Fruit fly (Drosophila melanogaster) whole organism, prepupa: ENCODE measurements around the gene CG5181.

Experiments used
- Blimp-1 ChIP-seq: fragments of 200-800 bp; sonication (Bioruptor generic); optimal IDR thresholded peaks from 3 replicates; lab custom pipeline; 2017; ENCODE audit warnings: missing biosample characterization, missing genetic modification characterization, mild to moderate bottlenecking, moderate library complexity, missing genetic modification reagents
- CG10631 ChIP-seq: fragments of 200-800 bp; sonication (Bioruptor generic); optimal IDR thresholded peaks from 2 replicates; lab custom pipeline; 2016; ENCODE audit warnings: missing biosample characterization, missing genetic modification characterization
- CG11762 ChIP-seq: fragments of 200-800 bp; sonication (Bioruptor generic); optimal IDR thresholded peaks from 3 replicates; lab custom pipeline; 2016; ENCODE audit warnings: missing biosample characterization, missing genetic modification characterization; ENCODE audit not compliant: insufficient read depth
- CG11902 ChIP-seq: fragments of 200-800 bp; sonication (Bioruptor generic); optimal IDR thresholded peaks from 3 replicates; lab custom pipeline; 2016; ENCODE audit warnings: missing biosample characterization, missing genetic modification characterization
- CG15336 ChIP-seq: fragments of 200-800 bp; sonication (Bioruptor generic); IDR thresholded peaks from 2 replicates; pipeline ENCODE4 v1.3.6; 2022; ENCODE audit warnings: missing biosample characterization, missing genetic modification characterization
- CG1621 ChIP-seq: fragments of 200-800 bp; sonication (Bioruptor generic); optimal IDR thresholded peaks from 3 replicates; lab custom pipeline; 2018; ENCODE audit warnings: missing biosample characterization, mild to moderate bottlenecking, missing genetic modification characterization
- CG16779 ChIP-seq: fragments of 200-800 bp; sonication (Bioruptor generic); optimal IDR thresholded peaks from 3 replicates; lab custom pipeline; 2017; ENCODE audit warnings: missing biosample characterization, mild to moderate bottlenecking, missing genetic modification characterization
- CG3032 ChIP-seq: fragments of 200-800 bp; optimal IDR thresholded peaks from 2 replicates; lab custom pipeline; 2019; ENCODE audit warnings: missing biosample characterization, mild to moderate bottlenecking, missing genetic modification characterization, moderate library complexity
- CG31627 ChIP-seq: fragments of 200-800 bp; sonication (Bioruptor generic); optimal IDR thresholded peaks from 3 replicates; lab custom pipeline; 2016; ENCODE audit warnings: missing biosample characterization, missing genetic modification characterization
- CG32006 ChIP-seq: fragments of 200-800 bp; sonication (Bioruptor generic); optimal IDR thresholded peaks from 3 replicates; lab custom pipeline; 2017; ENCODE audit warnings: missing biosample characterization, mild to moderate bottlenecking, missing genetic modification characterization
- CG34406 ChIP-seq: fragments of 200-800 bp; sonication (Bioruptor generic); optimal IDR thresholded peaks from 3 replicates; lab custom pipeline; 2016; ENCODE audit warnings: missing biosample characterization, missing genetic modification characterization
- CG3919 ChIP-seq: fragments of 200-800 bp; sonication (Bioruptor generic); optimal IDR thresholded peaks from 3 replicates; lab custom pipeline; 2016; ENCODE audit warnings: missing biosample characterization, missing genetic modification characterization
- CG4318 ChIP-seq: fragments of 200-800 bp; sonication (Bioruptor generic); optimal IDR thresholded peaks from 3 replicates; lab custom pipeline; 2017; ENCODE audit warnings: missing biosample characterization, mild to moderate bottlenecking, missing genetic modification characterization
- CG6276 ChIP-seq: fragments of 200-800 bp; sonication (Bioruptor generic); optimal IDR thresholded peaks from 2 replicates; lab custom pipeline; 2017; ENCODE audit warnings: missing biosample characterization, mild to moderate bottlenecking, missing genetic modification characterization
- CG6792 ChIP-seq: fragments of 200-800 bp; sonication (Bioruptor generic); optimal IDR thresholded peaks from 3 replicates; lab custom pipeline; 2016; ENCODE audit warnings: missing biosample characterization, missing genetic modification characterization
- CG6808 ChIP-seq: fragments of 200-800 bp; sonication (Bioruptor generic); optimal IDR thresholded peaks from 3 replicates; lab custom pipeline; 2017; ENCODE audit warnings: missing biosample characterization, missing genetic modification characterization, mild to moderate bottlenecking, moderate library complexity, missing genetic modification reagents
- CG6854 ChIP-seq: fragments of 200-800 bp; sonication (Bioruptor generic); optimal IDR thresholded peaks from 2 replicates; lab custom pipeline; 2017; ENCODE audit warnings: missing biosample characterization, mild to moderate bottlenecking, missing genetic modification characterization
- CG7368 ChIP-seq: fragments of 200-800 bp; sonication (Bioruptor generic); optimal IDR thresholded peaks from 3 replicates; lab custom pipeline; 2016; ENCODE audit warnings: missing biosample characterization, missing genetic modification characterization
- CG8119 ChIP-seq: fragments of 200-800 bp; sonication (Bioruptor generic); IDR thresholded peaks from 3 replicates; pipeline ENCODE4 v1.3.6; 2022; ENCODE audit warnings: missing biosample characterization, missing genetic modification characterization
- CG8319 ChIP-seq: fragments of 200-800 bp; sonication (Bioruptor generic); optimal IDR thresholded peaks from 3 replicates; lab custom pipeline; 2016; ENCODE audit warnings: missing biosample characterization, missing genetic modification characterization
- CG8632 ChIP-seq: fragments of 200-800 bp; sonication (Bioruptor generic); optimal IDR thresholded peaks from 3 replicates; lab custom pipeline; 2016; ENCODE audit warnings: missing biosample characterization, missing genetic modification characterization
- CG9139 ChIP-seq: fragments of 200-800 bp; sonication (Bioruptor generic); optimal IDR thresholded peaks from 3 replicates; lab custom pipeline; 2017; ENCODE audit warnings: missing biosample characterization, mild to moderate bottlenecking, missing genetic modification characterization
- Eip75B ChIP-seq: fragments of 200-800 bp; sonication (Bioruptor generic); optimal IDR thresholded peaks from 3 replicates; lab custom pipeline; 2016; ENCODE audit warnings: missing biosample characterization, missing genetic modification characterization
- Eip93F ChIP-seq: fragments of 200-800 bp; sonication (Bioruptor generic); optimal IDR thresholded peaks from 2 replicates; lab custom pipeline; 2016; ENCODE audit warnings: missing biosample characterization, mild to moderate bottlenecking, missing genetic modification characterization
- Ets21C ChIP-seq: fragments of 200-800 bp; sonication (Bioruptor generic); optimal IDR thresholded peaks from 3 replicates; lab custom pipeline; 2016; ENCODE audit warnings: missing biosample characterization, missing genetic modification characterization
- Ets96B ChIP-seq: fragments of 200-800 bp; optimal IDR thresholded peaks from 2 replicates; lab custom pipeline; 2019; ENCODE audit warnings: missing biosample characterization, mild to moderate bottlenecking, missing genetic modification characterization, moderate library complexity
- Gug ChIP-seq: fragments of 200-800 bp; sonication (Bioruptor generic); IDR thresholded peaks from 2 replicates; pipeline ENCODE4 v1.3.6; 2022; ENCODE audit warnings: missing biosample characterization, missing genetic modification characterization
- Hr4 ChIP-seq: fragments of 200-800 bp; sonication (Bioruptor generic); optimal IDR thresholded peaks from 3 replicates; lab custom pipeline; 2016; ENCODE audit warnings: missing biosample characterization, missing genetic modification characterization
- Lpt ChIP-seq: fragments of 200-800 bp; sonication (Bioruptor generic); optimal IDR thresholded peaks from 3 replicates; lab custom pipeline; 2016; ENCODE audit warnings: missing biosample characterization, missing genetic modification characterization
- Smox ChIP-seq: fragments of 200-800 bp; sonication (Bioruptor generic); optimal IDR thresholded peaks from 3 replicates; lab custom pipeline; 2016; ENCODE audit warnings: missing biosample characterization, missing genetic modification characterization
- Sox102F ChIP-seq: fragments of 200-800 bp; sonication (Bioruptor generic); optimal IDR thresholded peaks from 2 replicates; lab custom pipeline; 2016; ENCODE audit warnings: missing biosample characterization, mild to moderate bottlenecking, missing genetic modification characterization
- Sox15 ChIP-seq: fragments of 200-800 bp; sonication (Bioruptor generic); optimal IDR thresholded peaks from 3 replicates; lab custom pipeline; 2016; ENCODE audit warnings: missing biosample characterization, missing genetic modification characterization
- achi ChIP-seq: fragments of 200-800 bp; sonication (Bioruptor generic); optimal IDR thresholded peaks from 3 replicates; lab custom pipeline; 2016; ENCODE audit warnings: missing biosample characterization, missing genetic modification characterization
- acj6 ChIP-seq: fragments of 200-800 bp; sonication (Bioruptor generic); optimal IDR thresholded peaks from 3 replicates; lab custom pipeline; 2016; ENCODE audit warnings: missing biosample characterization, missing genetic modification characterization
- cyc ChIP-seq: fragments of 200-800 bp; sonication (Bioruptor generic); optimal IDR thresholded peaks from 3 replicates; lab custom pipeline; 2016; ENCODE audit warnings: missing biosample characterization, missing genetic modification characterization
- dac ChIP-seq: fragments of 200-800 bp; sonication (Bioruptor generic); optimal IDR thresholded peaks from 2 replicates; lab custom pipeline; 2017; ENCODE audit warnings: missing biosample characterization, mild to moderate bottlenecking, missing genetic modification characterization
- eg ChIP-seq: fragments of 200-800 bp; sonication (Bioruptor generic); IDR thresholded peaks from 3 replicates; pipeline ENCODE4 v1.3.6; 2022; ENCODE audit warnings: missing biosample characterization, missing genetic modification characterization
- fd85E ChIP-seq: fragments of 200-800 bp; sonication (Bioruptor generic); optimal IDR thresholded peaks from 3 replicates; lab custom pipeline; 2016; ENCODE audit warnings: missing biosample characterization, missing genetic modification characterization
- fkh ChIP-seq: fragments of 200-800 bp; sonication (Bioruptor generic); optimal IDR thresholded peaks from 3 replicates; lab custom pipeline; 2017; ENCODE audit warnings: missing biosample characterization, mild to moderate bottlenecking, missing genetic modification characterization, moderate library complexity
- lz ChIP-seq: fragments of 200-800 bp; sonication (Bioruptor generic); optimal IDR thresholded peaks from 3 replicates; lab custom pipeline; 2016; ENCODE audit warnings: missing biosample characterization, missing genetic modification characterization
- net ChIP-seq: fragments of 200-800 bp; sonication (Bioruptor generic); optimal IDR thresholded peaks from 3 replicates; lab custom pipeline; 2016; ENCODE audit warnings: missing biosample characterization, missing genetic modification characterization
- pdm3 ChIP-seq: fragments of 200-800 bp; sonication (Bioruptor generic); optimal IDR thresholded peaks from 3 replicates; lab custom pipeline; 2016; ENCODE audit warnings: missing biosample characterization, missing genetic modification characterization
- salr ChIP-seq, 2 experiments: fragments of 200-800 bp; sonication (Bioruptor generic); optimal IDR thresholded peaks; 3 replicates each; lab custom pipeline; 2016 to 2018; ENCODE audit warnings: missing biosample characterization in 2 of 2, missing genetic modification characterization in 2 of 2, mild to moderate bottlenecking in 1 of 2
- svp ChIP-seq: fragments of 200-800 bp; sonication (Bioruptor generic); peaks from one replicate; lab custom pipeline; 2016; ENCODE audit warnings: missing biosample characterization, missing genetic modification characterization
- topi ChIP-seq: fragments of 200-800 bp; sonication (Bioruptor generic); optimal IDR thresholded peaks from 3 replicates; lab custom pipeline; 2016; ENCODE audit warnings: missing biosample characterization, missing genetic modification characterization
- vri ChIP-seq: fragments of 200-800 bp; sonication (Bioruptor generic); optimal IDR thresholded peaks from 3 replicates; lab custom pipeline; 2016; ENCODE audit warnings: missing biosample characterization, mild to moderate bottlenecking, missing genetic modification characterization

Gene CG5181

DNA sequence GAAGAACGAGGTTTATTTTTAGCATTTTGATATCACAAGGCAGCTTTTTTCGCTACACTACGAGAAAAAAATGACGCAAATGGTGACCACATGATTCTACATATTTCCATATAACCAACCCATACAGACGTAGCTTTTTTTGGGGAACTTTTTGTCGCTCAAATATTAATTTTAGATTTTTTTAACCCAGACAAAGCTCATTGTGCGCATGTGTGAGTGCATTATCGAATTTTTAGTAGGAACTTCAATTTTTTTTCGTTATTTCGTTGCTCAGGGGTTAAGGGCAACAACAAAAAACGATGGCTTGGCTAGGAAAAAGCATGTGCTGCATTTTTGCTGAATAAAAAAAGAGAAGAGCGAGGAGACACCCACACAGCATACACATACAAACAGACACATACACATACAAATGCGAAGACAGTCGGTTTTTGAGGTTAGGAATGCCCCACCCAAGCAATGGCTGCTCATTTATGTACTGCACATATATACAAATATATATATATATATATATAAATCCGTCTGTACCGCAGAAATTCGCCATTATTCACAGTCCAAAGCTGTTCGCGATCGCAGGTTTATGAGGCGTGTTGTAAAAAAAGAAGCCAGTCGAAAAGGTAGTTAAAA is 14.8 kb upstream of the CG5181 start (continued):
- peak; percentile 69 for TF ChIP-seq CG10631 (GFP tag; lab: Kevin White, UChicago)
- no peak for TF ChIP-seq CG7368 (GFP tag; lab: Kevin White, UChicago)
- TF ChIP-seq fkh (GFP tag; lab: Kevin White, UChicago), result no peak
- peak; percentile 40 for TF ChIP-seq acj6
- TF ChIP-seq CG8119 (GFP tag; lab: Robert Waterston, UW), result peak; percentile 41; the same call in 1 of the 3 replicates
- no peak for TF ChIP-seq CG11902 (GFP tag; lab: Kevin White, UChicago)
- TF ChIP-seq Lpt (GFP tag; lab: Kevin White, UChicago), result no peak
- peak; percentile 13 for TF ChIP-seq Smox
- TF ChIP-seq CG3032, result peak; percentile 53
- TF ChIP-seq topi (GFP tag; lab: Kevin White, UChicago), result peak; percentile 42
- peak; percentile 36 for TF ChIP-seq CG6792
- TF ChIP-seq CG8319 (GFP tag; lab: Kevin White, UChicago), result peak; percentile 4
- TF ChIP-seq CG31627 (GFP tag; lab: Kevin White, UChicago), result peak; percentile 55
- peak; percentile 50 for TF ChIP-seq lz (GFP tag; lab: Kevin White, UChicago)
- no peak for TF ChIP-seq CG9139
- no peak for TF ChIP-seq CG6276 (GFP tag; lab: Kevin White, UChicago)
- TF ChIP-seq pdm3 (GFP tag; lab: Kevin White, UChicago), result peak; percentile 61
- no peak for TF ChIP-seq CG11762 (GFP tag; lab: Kevin White, UChicago)
- TF ChIP-seq cyc (GFP tag; lab: Kevin White, UChicago), result peak; percentile 35
- TF ChIP-seq svp (GFP tag; lab: Kevin White, UChicago), result peak; percentile 80
- TF ChIP-seq, all 60 proteins: peak for 42

DNA sequence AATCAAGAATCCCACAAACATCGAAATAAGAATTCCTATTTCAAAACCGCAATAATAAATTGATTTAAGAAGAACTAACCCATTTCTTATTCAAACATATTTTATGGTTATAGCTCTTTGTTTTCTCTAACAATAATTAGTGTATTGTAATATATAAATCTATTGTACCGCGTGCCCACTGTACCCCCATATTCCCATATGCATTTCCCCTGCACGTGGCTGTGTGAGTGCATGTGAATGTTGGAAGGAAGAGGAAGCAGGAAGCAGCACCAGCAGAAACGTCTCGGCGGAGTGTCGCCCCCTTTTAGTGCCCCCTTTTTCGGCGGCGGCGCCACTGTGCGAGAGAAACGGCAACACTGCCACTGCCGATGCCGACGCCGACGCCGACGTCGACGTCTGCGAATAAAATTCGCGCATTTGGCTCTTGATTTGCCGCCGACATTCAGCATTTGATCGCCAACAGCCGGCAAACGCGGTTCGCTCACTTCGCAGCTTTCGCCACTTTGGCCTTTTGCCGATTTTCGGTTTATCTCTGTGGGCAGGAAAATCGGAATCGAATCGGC is 13.8 kb upstream of the CG5181 start:
- TF ChIP-seq CG8319 (GFP tag; lab: Kevin White, UChicago) (peak; percentile 13), CG6276 (GFP tag; lab: Kevin White, UChicago) (peak; percentile 59), fd85E (no peak), CG11762 (GFP tag; lab: Kevin White, UChicago) (peak; percentile 71), Sox15 (peak; percentile 27), cyc (GFP tag; lab: Kevin White, UChicago) (peak; percentile 60), Lpt (GFP tag; lab: Kevin White, UChicago) (peak; percentile 73), Blimp-1 (GFP tag; lab: Kevin White, UChicago) (peak; percentile 14), CG34406 (GFP tag; lab: Kevin White, UChicago) (peak; percentile 59), Eip93F (GFP tag; lab: Kevin White, UChicago) (peak; percentile 79), dac (peak; percentile 41), CG6808 (peak; percentile 57), pdm3 (GFP tag; lab: Kevin White, UChicago) (peak; percentile 58), eg (GFP tag; lab: Robert Waterston, UW) (peak; percentile 85), CG8632 (GFP tag; lab: Kevin White, UChicago) (peak; percentile 63), CG3032 (peak; percentile 76), net (GFP tag; lab: Kevin White, UChicago) (peak; percentile 62), salr (GFP tag; optimal IDR thresholded peaks at IDR 0.05; lab: Kevin White, UChicago) (peak; percentile 30 to 35), CG3919 (GFP tag; lab: Kevin White, UChicago) (peak; percentile 73), Sox102F (GFP tag; lab: Kevin White, UChicago) (peak; percentile 81), CG16779 (tag; lab: Kevin White, UChicago) (peak; percentile 59), Ets21C (GFP tag; lab: Kevin White, UChicago) (peak; percentile 37), CG1621 (peak; percentile 56), CG7368 (GFP tag; lab: Kevin White, UChicago) (peak; percentile 63), Eip75B (GFP tag; lab: Kevin White, UChicago) (peak; percentile 64), lz (GFP tag; lab: Kevin White, UChicago) (peak; percentile 64), topi (GFP tag; lab: Kevin White, UChicago) (peak; percentile 56), CG4318 (peak; percentile 3), Gug (GFP tag; lab: Robert Waterston, UW) (peak; percentile 37), Ets96B (tag; lab: Kevin White, UChicago) (peak; percentile 82), CG6792 (peak; percentile 64), achi (GFP tag; lab: Kevin White, UChicago) (peak; percentile 76), Hr4 (GFP tag; lab: Kevin White, UChicago) (peak; percentile 72), CG31627 (GFP tag; lab: Kevin White, UChicago) (peak; percentile 53), CG8119 (GFP tag; lab: Robert Waterston, UW) (peak; percentile 83), CG32006 (peak; percentile 29), CG15336 (GFP tag; lab: Robert Waterston, UW) (peak; percentile 84), CG11902 (GFP tag; lab: Kevin White, UChicago) (peak; percentile 22), CG6854 (GFP tag; lab: Kevin White, UChicago) (peak; percentile 74), vri (peak; percentile 66), CG9139 (peak; percentile 61)
